Fruit fly (Drosophila melanogaster) whole organism, adult: ENCODE measurements around the gene isoQC.

Experiments used
- CG33017 ChIP-seq: fragments of 200-800 bp; sonication (Bioruptor generic); optimal IDR thresholded peaks from 2 replicates; lab custom pipeline; 2018; ENCODE audit warnings: missing biosample characterization, mild to moderate bottlenecking, missing genetic modification characterization, moderate library complexity
- Crg-1 ChIP-seq: fragments of 200-800 bp; sonication (Bioruptor generic); optimal IDR thresholded peaks from 2 replicates; lab custom pipeline; 2016; ENCODE audit warnings: missing biosample characterization, missing genetic modification characterization
- bab1 ChIP-seq: fragments of 200-800 bp; sonication (Bioruptor generic); optimal IDR thresholded peaks from 3 replicates; lab custom pipeline; 2019; ENCODE audit warnings: missing biosample characterization, mild to moderate bottlenecking, missing genetic modification characterization, moderate library complexity
- cnc ChIP-seq, 2 experiments: fragments of >200 bp; optimal IDR thresholded peaks; 2 replicates each; lab custom pipeline; 2017

- no peak for TF ChIP-seq CG33017 (tag; lab: Kevin White, UChicago)
- no peak for TF ChIP-seq bab1
- no peak for TF ChIP-seq cnc (optimal IDR thresholded peaks at IDR 0.05; lab: Kevin White, UChicago)
- TF ChIP-seq Crg-1 (GFP tag; lab: Kevin White, UChicago): no peak
Measured at dm6 chr3L:20511499-20512108, 37.3 kb downstream of the isoQC start.
